Worm (Caenorhabditis elegans) whole organism, mixed stage, embryonic: ENCODE measurements around the gene K01A11.3.

Source experiments
- blmp-1 ChIP-seq: fragments of 150-350 bp; optimal IDR thresholded peaks from 2 replicates; lab custom pipeline; 2014; ENCODE audit warnings: missing biosample characterization, missing genetic modification characterization
- drap-1 ChIP-seq: fragments of 200-800 bp; sonication (Bioruptor generic); optimal IDR thresholded peaks from 3 replicates; lab custom pipeline; 2018; ENCODE audit warnings: mild to moderate bottlenecking, missing genetic modification characterization, missing compliant biosample characterization
- elt-3 ChIP-seq: fragments of 150-350 bp; optimal IDR thresholded peaks from 2 replicates; lab custom pipeline; 2014; ENCODE audit warnings: missing biosample characterization, missing genetic modification characterization
- nhr-12 ChIP-seq: fragments of 150-350 bp; optimal IDR thresholded peaks from 2 replicates; lab custom pipeline; 2014; ENCODE audit warnings: missing biosample characterization, missing genetic modification characterization
- snpc-4 ChIP-seq: fragments of 150-350 bp; optimal IDR thresholded peaks from 2 replicates; lab custom pipeline; 2014; ENCODE audit warnings: missing biosample characterization, missing genetic modification characterization

DNA sequence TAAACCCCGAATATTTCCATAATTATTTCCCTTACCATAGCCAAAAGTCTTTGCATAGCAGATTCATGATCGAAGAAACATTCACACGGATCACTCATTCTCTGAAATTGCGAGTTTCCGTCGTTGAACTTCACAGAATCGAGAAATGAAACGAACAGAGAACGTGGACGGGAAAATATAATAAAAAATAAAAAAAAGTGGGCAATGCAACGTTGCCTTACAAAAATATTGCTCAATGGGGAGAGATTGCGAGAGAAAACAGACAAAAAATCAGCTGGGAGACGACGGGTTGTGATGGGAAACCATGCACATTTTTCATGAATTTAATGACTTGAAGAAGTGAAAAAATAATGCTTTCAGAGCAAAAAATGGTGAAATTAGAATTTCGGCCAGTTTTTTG, 17.2 kb upstream of the K01A11.3 start, which contains the start of gene smim-14:
- TF ChIP-seq elt-3 (tag; lab: Kevin White, UChicago), result no peak
- TF ChIP-seq snpc-4 (tag; lab: Kevin White, UChicago), result no peak
- TF ChIP-seq drap-1, result no peak
- TF ChIP-seq blmp-1, result no peak
- TF ChIP-seq nhr-12 (tag; lab: Kevin White, UChicago), result no peak
